Fruit fly (Drosophila melanogaster): Measurements from ENCODE around the gene ATPsynD.

DNA sequence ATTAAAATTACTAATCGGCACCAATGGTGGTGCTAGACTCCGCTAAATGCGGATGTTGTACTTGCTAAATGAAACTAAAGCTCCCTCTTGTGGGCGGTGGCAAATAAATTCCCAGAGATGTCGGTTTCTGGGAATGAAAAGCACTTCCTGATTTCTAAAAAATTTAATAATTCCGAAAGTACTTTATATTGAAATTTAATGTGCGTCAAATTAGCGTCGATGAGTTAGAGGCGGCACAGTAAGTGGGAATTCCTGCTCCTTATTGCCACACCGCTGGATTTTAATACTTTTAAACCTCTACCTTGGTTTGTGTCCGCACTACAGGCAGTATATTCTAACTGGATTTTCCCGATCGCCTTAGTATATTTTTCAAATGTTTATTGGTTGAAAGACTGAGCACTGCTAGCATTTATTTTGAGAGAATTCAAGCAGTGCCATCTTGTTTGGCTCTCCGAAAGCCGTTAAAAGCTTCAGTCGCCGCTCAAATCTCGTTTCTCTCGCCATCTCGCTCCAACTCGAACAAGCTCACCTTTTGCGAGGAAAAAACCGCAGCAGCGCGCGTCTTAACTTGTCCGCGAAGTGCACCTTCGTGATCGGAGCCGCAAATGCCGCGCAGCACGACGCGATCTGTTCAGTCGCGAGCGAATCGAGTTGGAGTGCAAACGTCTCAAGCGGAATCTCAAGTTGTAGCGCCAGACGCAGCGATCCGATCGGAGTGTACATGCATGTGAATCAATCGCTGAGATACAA, 1.7 kb downstream of the ATPsynD start, which contains the start of gene CG6040:
- no peak for TF ChIP-seq CG33017 (tag; optimal IDR thresholded peaks at IDR 0.05)
- TF ChIP-seq cic (GFP tag; optimal IDR thresholded peaks at IDR 0.05), result no peak
- TF ChIP-seq ovo (GFP tag; optimal IDR thresholded peaks at IDR 0.05), result peak; percentile 18
- no peak for TF ChIP-seq CG5204 (GFP tag; optimal IDR thresholded peaks at IDR 0.05)
- no peak for TF ChIP-seq CG11617 (GFP tag; optimal IDR thresholded peaks at IDR 0.05)
- TF ChIP-seq kay (GFP tag; ENCODE audit: borderline replicate concordance), result no peak
- no peak for TF ChIP-seq CG14711 (tag; optimal IDR thresholded peaks at IDR 0.05)
- no peak for TF ChIP-seq cnc (optimal IDR thresholded peaks at IDR 0.05)
